Worm (Caenorhabditis elegans): ENCODE data around the gene R08A2.2.

The R08A2.2 gene

DNA sequence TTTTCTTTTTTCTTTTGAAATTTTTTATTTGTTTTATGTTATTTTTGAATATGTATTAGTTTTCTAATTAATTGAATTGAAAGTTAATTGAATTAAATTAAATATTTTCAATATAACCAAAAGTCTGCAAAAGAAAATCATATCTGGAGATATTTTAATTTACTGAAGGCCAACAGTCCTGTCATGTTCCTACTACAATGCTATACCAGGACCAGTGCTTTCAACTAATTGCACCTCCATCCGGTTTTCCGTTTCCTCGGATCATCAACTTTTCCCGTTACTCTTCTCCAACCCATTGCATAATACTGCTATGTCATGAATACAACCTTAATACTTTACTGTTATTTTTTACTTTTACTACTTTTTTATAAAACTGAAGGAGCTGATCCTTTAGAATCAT, 3.2 kb downstream of the R08A2.2 start, which contains the start of gene R08A2.5:
Gene R08A2.5, plus strand, starts transcription at position 301 of the 400 bp plus-strand sequence.
- no peak for TF ChIP-seq ztf-4 (tag; optimal IDR thresholded peaks at IDR 0.05)
- no peak for TF ChIP-seq aly-2 (tag; optimal IDR thresholded peaks at IDR 0.05)
- no peak for TF ChIP-seq nhr-10 (tag; optimal IDR thresholded peaks at IDR 0.05)
- no peak for TF ChIP-seq sem-4 (tag; optimal IDR thresholded peaks at IDR 0.05)
- TF ChIP-seq zag-1 (tag; optimal IDR thresholded peaks at IDR 0.05): no peak
- TF ChIP-seq nhr-23 (tag; optimal IDR thresholded peaks at IDR 0.05): no peak
- TF ChIP-seq nhr-12 (tag; optimal IDR thresholded peaks at IDR 0.05): no peak
- no peak for TF ChIP-seq snpc-4 (tag; optimal IDR thresholded peaks at IDR 0.05)
- TF ChIP-seq ztf-1 (GFP tag; conservative IDR thresholded peaks at IDR 0.05): no peak
- TF ChIP-seq sma-9 (GFP tag; optimal IDR thresholded peaks at IDR 0.05): no peak
- TF ChIP-seq sma-9 (tag; optimal IDR thresholded peaks at IDR 0.05): no peak
- no peak for TF ChIP-seq mab-5 (tag; optimal IDR thresholded peaks at IDR 0.05)
- TF ChIP-seq crh-2 (tag; optimal IDR thresholded peaks at IDR 0.05): no peak
- no peak for TF ChIP-seq C34F6.9 (tag; optimal IDR thresholded peaks at IDR 0.05)
- TF ChIP-seq mbf-1 (tag; optimal IDR thresholded peaks at IDR 0.05): no peak
- no peak for TF ChIP-seq unc-55 (GFP tag; optimal IDR thresholded peaks at IDR 0.05)

DNA sequence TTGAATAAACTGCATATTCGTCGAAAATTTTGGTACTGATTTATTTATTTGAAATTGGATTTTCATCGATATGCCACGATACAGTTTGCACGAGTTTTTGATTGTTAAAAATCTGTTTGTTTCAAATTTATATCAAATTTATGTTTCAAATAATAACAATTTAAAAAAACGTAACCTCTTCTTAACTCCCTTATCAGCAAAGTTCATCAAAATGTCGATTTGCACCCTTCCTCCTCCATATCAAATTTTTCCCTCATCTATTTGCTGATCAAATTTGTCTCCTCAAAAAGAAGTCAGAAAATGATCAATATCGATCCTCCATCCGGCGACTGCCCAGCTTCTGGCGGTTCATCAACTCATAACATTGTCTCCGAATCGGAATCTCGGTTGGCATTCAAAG, 4.4 kb downstream of the R08A2.2 start, which contains the start of gene ssp-33:
Gene ssp-33, plus strand, starts transcription at position 301 of the 400 bp plus-strand sequence.
- no peak for TF ChIP-seq dmd-4 (tag; optimal IDR thresholded peaks at IDR 0.05)
- TF ChIP-seq ztf-4 (tag; optimal IDR thresholded peaks at IDR 0.05): no peak
- TF ChIP-seq unc-39 (tag; optimal IDR thresholded peaks at IDR 0.05): no peak
- no peak for TF ChIP-seq unc-62 (GFP tag; optimal IDR thresholded peaks at IDR 0.05)
- TF ChIP-seq nhr-10 (tag; optimal IDR thresholded peaks at IDR 0.05): no peak
- no peak for TF ChIP-seq ceh-82 (tag; optimal IDR thresholded peaks at IDR 0.05)
- no peak for TF ChIP-seq R02D3.7 (tag; optimal IDR thresholded peaks at IDR 0.05)

DNA sequence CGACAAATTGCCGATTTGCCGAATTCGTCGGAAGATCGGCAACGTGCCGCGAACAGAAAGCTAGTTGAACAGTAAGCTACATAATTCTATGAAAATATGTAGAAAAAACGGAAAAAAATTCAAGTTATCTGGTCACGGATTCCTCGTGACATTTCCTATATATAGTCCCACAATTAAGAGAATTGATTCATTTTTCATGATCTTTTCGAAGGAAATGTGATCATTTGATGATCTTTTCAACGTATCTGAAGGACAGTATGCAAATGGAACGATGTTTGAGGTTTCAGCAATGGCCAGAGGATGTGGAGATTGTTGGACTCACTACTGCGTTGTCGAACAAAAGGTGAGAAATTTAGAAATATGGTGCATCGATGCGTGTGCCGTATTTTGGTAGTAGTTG, 7.5 kb downstream of the R08A2.2 start, which contains the start of gene R08A2.9:
Gene R08A2.9, plus strand, starts transcription at position 301 of the 400 bp plus-strand sequence.
- TF ChIP-seq nhr-129 (tag; optimal IDR thresholded peaks at IDR 0.05) (no peak), peb-1 (tag; optimal IDR thresholded peaks at IDR 0.05) (no peak), lin-39 (tag; optimal IDR thresholded peaks at IDR 0.05) (no peak), lin-13 (GFP tag; optimal IDR thresholded peaks at IDR 0.05) (no peak), nhr-10 (tag; optimal IDR thresholded peaks at IDR 0.05) (no peak), elt-3 (tag; optimal IDR thresholded peaks at IDR 0.05) (no peak), mdl-1 (tag; optimal IDR thresholded peaks at IDR 0.05) (no peak), lsy-2 (tag; optimal IDR thresholded peaks at IDR 0.05) (no peak), unc-62 (GFP tag; optimal IDR thresholded peaks at IDR 0.05) (no peak), ama-1 (optimal IDR thresholded peaks at IDR 0.05) (no peak), egl-27 (tag; optimal IDR thresholded peaks at IDR 0.05) (no peak)

DNA sequence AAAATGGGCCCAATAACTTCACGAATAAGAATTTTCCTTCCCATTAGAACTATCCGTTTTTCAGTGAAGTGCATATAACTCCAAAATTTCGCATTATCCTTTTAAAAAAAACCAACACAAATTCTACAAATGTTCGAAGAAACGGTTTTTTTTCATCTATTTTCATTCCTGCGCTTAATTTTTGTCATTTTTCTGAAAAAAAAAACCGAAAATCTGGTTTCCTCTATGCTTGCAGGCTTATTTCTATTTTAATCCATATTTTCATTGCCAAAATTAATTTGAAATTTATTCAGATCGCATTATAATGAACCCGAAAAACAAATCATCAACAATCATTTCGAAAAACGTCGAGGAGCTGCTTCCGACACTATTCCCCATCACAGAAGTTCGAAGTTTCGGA, 16.8 kb downstream of the R08A2.2 start, which contains the start of gene set-5:
Gene set-5, plus strand, starts transcription at position 301 of the 400 bp plus-strand sequence.
- TF ChIP-seq sem-4 (tag; optimal IDR thresholded peaks at IDR 0.05): no peak
- no peak for TF ChIP-seq nhr-21 (tag; optimal IDR thresholded peaks at IDR 0.05)

DNA sequence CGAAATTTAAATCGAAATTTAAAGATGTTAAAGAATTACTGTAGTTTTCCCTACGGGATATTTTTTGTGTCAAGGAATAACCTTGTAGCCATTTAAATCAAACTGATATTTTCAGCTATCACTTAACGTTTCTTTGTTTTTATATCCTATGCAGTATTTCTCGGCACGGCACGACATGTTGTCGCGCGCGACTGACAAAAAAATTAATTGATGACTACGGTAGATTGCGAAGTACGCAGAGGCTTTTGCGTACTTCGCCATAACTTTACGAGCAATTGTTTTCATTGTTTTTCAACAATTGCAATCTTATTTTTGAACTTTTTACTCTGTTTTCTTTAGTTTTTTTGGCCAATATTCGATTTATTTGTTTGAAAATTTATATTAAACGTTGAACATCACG, 17.5 kb downstream of the R08A2.2 start:
- TF ChIP-seq nhr-129 (tag; optimal IDR thresholded peaks at IDR 0.05) (no peak), Y55F3AM.14 (GFP tag; optimal IDR thresholded peaks at IDR 0.05) (no peak), gmeb-1 (tag; optimal IDR thresholded peaks at IDR 0.05) (no peak), ama-1 (optimal IDR thresholded peaks at IDR 0.05) (no peak), sma-3 (GFP tag; optimal IDR thresholded peaks at IDR 0.05) (no peak), elt-1 (tag; optimal IDR thresholded peaks at IDR 0.05) (no peak), mbf-1 (tag; optimal IDR thresholded peaks at IDR 0.05) (no peak), ztf-1 (GFP tag; conservative IDR thresholded peaks at IDR 0.05) (no peak), alr-1 (tag; optimal IDR thresholded peaks at IDR 0.05) (no peak), nhr-6 (tag; optimal IDR thresholded peaks at IDR 0.05) (no peak), skn-1 (tag; optimal IDR thresholded peaks at IDR 0.05) (no peak), sma-9 (GFP tag; optimal IDR thresholded peaks at IDR 0.05) (no peak), sma-9 (tag; optimal IDR thresholded peaks at IDR 0.05) (no peak), lin-13 (GFP tag; optimal IDR thresholded peaks at IDR 0.05) (no peak), sem-4 (tag; optimal IDR thresholded peaks at IDR 0.05) (no peak)

All from whole organism, L2 larva.